Fruit fly (Drosophila melanogaster) whole organism, prepupa: ENCODE data around the gene CG31871.
A peak's percentile ranks its signal among the peaks of the same experiment; 100 is the strongest.

Experiments used
- Blimp-1 ChIP-seq: fragments of 200-800 bp; sonication (Bioruptor generic); optimal IDR thresholded peaks from 3 replicates; lab custom pipeline; 2017; ENCODE audit warnings: missing biosample characterization, missing genetic modification characterization, mild to moderate bottlenecking, moderate library complexity, missing genetic modification reagents
- CG10631 ChIP-seq: fragments of 200-800 bp; sonication (Bioruptor generic); optimal IDR thresholded peaks from 2 replicates; lab custom pipeline; 2016; ENCODE audit warnings: missing biosample characterization, missing genetic modification characterization
- CG10669 ChIP-seq: fragments of 200-800 bp; sonication (Bioruptor generic); optimal IDR thresholded peaks from 3 replicates; lab custom pipeline; 2018; ENCODE audit warnings: missing biosample characterization, mild to moderate bottlenecking, missing genetic modification characterization, moderate library complexity
- CG11294 ChIP-seq: fragments of 200-800 bp; sonication (Bioruptor generic); IDR thresholded peaks from 2 replicates; pipeline ENCODE4 v1.3.6; 2022; ENCODE audit warnings: missing biosample characterization, missing genetic modification characterization
- CG11762 ChIP-seq: fragments of 200-800 bp; sonication (Bioruptor generic); optimal IDR thresholded peaks from 3 replicates; lab custom pipeline; 2016; ENCODE audit warnings: missing biosample characterization, missing genetic modification characterization; ENCODE audit not compliant: insufficient read depth
- CG11902 ChIP-seq: fragments of 200-800 bp; sonication (Bioruptor generic); optimal IDR thresholded peaks from 3 replicates; lab custom pipeline; 2016; ENCODE audit warnings: missing biosample characterization, missing genetic modification characterization
- CG15336 ChIP-seq: fragments of 200-800 bp; sonication (Bioruptor generic); IDR thresholded peaks from 2 replicates; pipeline ENCODE4 v1.3.6; 2022; ENCODE audit warnings: missing biosample characterization, missing genetic modification characterization
- CG1621 ChIP-seq: fragments of 200-800 bp; sonication (Bioruptor generic); optimal IDR thresholded peaks from 3 replicates; lab custom pipeline; 2018; ENCODE audit warnings: missing biosample characterization, mild to moderate bottlenecking, missing genetic modification characterization
- CG16779 ChIP-seq: fragments of 200-800 bp; sonication (Bioruptor generic); optimal IDR thresholded peaks from 3 replicates; lab custom pipeline; 2017; ENCODE audit warnings: missing biosample characterization, mild to moderate bottlenecking, missing genetic modification characterization
- CG3032 ChIP-seq: fragments of 200-800 bp; optimal IDR thresholded peaks from 2 replicates; lab custom pipeline; 2019; ENCODE audit warnings: missing biosample characterization, mild to moderate bottlenecking, missing genetic modification characterization, moderate library complexity
- CG31627 ChIP-seq: fragments of 200-800 bp; sonication (Bioruptor generic); optimal IDR thresholded peaks from 3 replicates; lab custom pipeline; 2016; ENCODE audit warnings: missing biosample characterization, missing genetic modification characterization
- CG32006 ChIP-seq: fragments of 200-800 bp; sonication (Bioruptor generic); optimal IDR thresholded peaks from 3 replicates; lab custom pipeline; 2017; ENCODE audit warnings: missing biosample characterization, mild to moderate bottlenecking, missing genetic modification characterization
- CG34406 ChIP-seq: fragments of 200-800 bp; sonication (Bioruptor generic); optimal IDR thresholded peaks from 3 replicates; lab custom pipeline; 2016; ENCODE audit warnings: missing biosample characterization, missing genetic modification characterization
- CG3919 ChIP-seq: fragments of 200-800 bp; sonication (Bioruptor generic); optimal IDR thresholded peaks from 3 replicates; lab custom pipeline; 2016; ENCODE audit warnings: missing biosample characterization, missing genetic modification characterization
- CG4318 ChIP-seq: fragments of 200-800 bp; sonication (Bioruptor generic); optimal IDR thresholded peaks from 3 replicates; lab custom pipeline; 2017; ENCODE audit warnings: missing biosample characterization, mild to moderate bottlenecking, missing genetic modification characterization
- CG6163 ChIP-seq: fragments of 200-800 bp; sonication (Bioruptor generic); IDR thresholded peaks from 3 replicates; pipeline ENCODE4 v1.3.6; 2022; ENCODE audit warnings: missing biosample characterization, missing genetic modification characterization
- CG6276 ChIP-seq: fragments of 200-800 bp; sonication (Bioruptor generic); optimal IDR thresholded peaks from 2 replicates; lab custom pipeline; 2017; ENCODE audit warnings: missing biosample characterization, mild to moderate bottlenecking, missing genetic modification characterization
- CG6792 ChIP-seq: fragments of 200-800 bp; sonication (Bioruptor generic); optimal IDR thresholded peaks from 3 replicates; lab custom pipeline; 2016; ENCODE audit warnings: missing biosample characterization, missing genetic modification characterization
- CG7368 ChIP-seq: fragments of 200-800 bp; sonication (Bioruptor generic); optimal IDR thresholded peaks from 3 replicates; lab custom pipeline; 2016; ENCODE audit warnings: missing biosample characterization, missing genetic modification characterization
- CG8119 ChIP-seq: fragments of 200-800 bp; sonication (Bioruptor generic); IDR thresholded peaks from 3 replicates; pipeline ENCODE4 v1.3.6; 2022; ENCODE audit warnings: missing biosample characterization, missing genetic modification characterization
- CG8319 ChIP-seq: fragments of 200-800 bp; sonication (Bioruptor generic); optimal IDR thresholded peaks from 3 replicates; lab custom pipeline; 2016; ENCODE audit warnings: missing biosample characterization, missing genetic modification characterization
- CG8632 ChIP-seq: fragments of 200-800 bp; sonication (Bioruptor generic); optimal IDR thresholded peaks from 3 replicates; lab custom pipeline; 2016; ENCODE audit warnings: missing biosample characterization, missing genetic modification characterization
- CG9139 ChIP-seq: fragments of 200-800 bp; sonication (Bioruptor generic); optimal IDR thresholded peaks from 3 replicates; lab custom pipeline; 2017; ENCODE audit warnings: missing biosample characterization, mild to moderate bottlenecking, missing genetic modification characterization
- Eip75B ChIP-seq: fragments of 200-800 bp; sonication (Bioruptor generic); optimal IDR thresholded peaks from 3 replicates; lab custom pipeline; 2016; ENCODE audit warnings: missing biosample characterization, missing genetic modification characterization
- Eip78C ChIP-seq: fragments of 200-800 bp; sonication (Bioruptor generic); peaks from one replicate; lab custom pipeline; 2016; ENCODE audit warnings: missing biosample characterization, missing genetic modification characterization
- Eip93F ChIP-seq: fragments of 200-800 bp; sonication (Bioruptor generic); optimal IDR thresholded peaks from 2 replicates; lab custom pipeline; 2016; ENCODE audit warnings: missing biosample characterization, mild to moderate bottlenecking, missing genetic modification characterization
- Ets21C ChIP-seq: fragments of 200-800 bp; sonication (Bioruptor generic); optimal IDR thresholded peaks from 3 replicates; lab custom pipeline; 2016; ENCODE audit warnings: missing biosample characterization, missing genetic modification characterization
- Gug ChIP-seq: fragments of 200-800 bp; sonication (Bioruptor generic); IDR thresholded peaks from 2 replicates; pipeline ENCODE4 v1.3.6; 2022; ENCODE audit warnings: missing biosample characterization, missing genetic modification characterization
- Hr38 ChIP-seq: sonication (Bioruptor generic); optimal IDR thresholded peaks from 2 replicates; lab custom pipeline; 2016; ENCODE audit warnings: missing biosample characterization, missing genetic modification characterization
- Hr39 ChIP-seq: fragments of 200-800 bp; sonication (Bioruptor generic); optimal IDR thresholded peaks from 2 replicates; lab custom pipeline; 2016; ENCODE audit warnings: missing biosample characterization, missing genetic modification characterization
- Lpt ChIP-seq: fragments of 200-800 bp; sonication (Bioruptor generic); optimal IDR thresholded peaks from 3 replicates; lab custom pipeline; 2016; ENCODE audit warnings: missing biosample characterization, missing genetic modification characterization
- Met ChIP-seq: fragments of 200-800 bp; sonication (Bioruptor generic); optimal IDR thresholded peaks from 3 replicates; lab custom pipeline; 2016; ENCODE audit warnings: missing biosample characterization, missing genetic modification characterization
- OdsH ChIP-seq: fragments of 200-800 bp; sonication (Bioruptor generic); optimal IDR thresholded peaks from 3 replicates; lab custom pipeline; 2016; ENCODE audit warnings: missing biosample characterization, missing genetic modification characterization
- Smox ChIP-seq: fragments of 200-800 bp; sonication (Bioruptor generic); optimal IDR thresholded peaks from 3 replicates; lab custom pipeline; 2016; ENCODE audit warnings: missing biosample characterization, missing genetic modification characterization
- Sox102F ChIP-seq: fragments of 200-800 bp; sonication (Bioruptor generic); optimal IDR thresholded peaks from 2 replicates; lab custom pipeline; 2016; ENCODE audit warnings: missing biosample characterization, mild to moderate bottlenecking, missing genetic modification characterization
- Sox14 ChIP-seq: fragments of 200-800 bp; sonication (Bioruptor generic); optimal IDR thresholded peaks from 3 replicates; lab custom pipeline; 2016; ENCODE audit warnings: missing biosample characterization, missing genetic modification characterization
- Sox15 ChIP-seq: fragments of 200-800 bp; sonication (Bioruptor generic); optimal IDR thresholded peaks from 3 replicates; lab custom pipeline; 2016; ENCODE audit warnings: missing biosample characterization, missing genetic modification characterization
- achi ChIP-seq: fragments of 200-800 bp; sonication (Bioruptor generic); optimal IDR thresholded peaks from 3 replicates; lab custom pipeline; 2016; ENCODE audit warnings: missing biosample characterization, missing genetic modification characterization
- acj6 ChIP-seq: fragments of 200-800 bp; sonication (Bioruptor generic); optimal IDR thresholded peaks from 3 replicates; lab custom pipeline; 2016; ENCODE audit warnings: missing biosample characterization, missing genetic modification characterization
- cyc ChIP-seq: fragments of 200-800 bp; sonication (Bioruptor generic); optimal IDR thresholded peaks from 3 replicates; lab custom pipeline; 2016; ENCODE audit warnings: missing biosample characterization, missing genetic modification characterization
- dsx ChIP-seq: fragments of 200-800 bp; optimal IDR thresholded peaks from 3 replicates; lab custom pipeline; 2019; ENCODE audit warnings: missing biosample characterization, mild to moderate bottlenecking, missing genetic modification characterization, moderate library complexity; ENCODE audit not compliant: poor library complexity, severe bottlenecking
- esn ChIP-seq: fragments of 200-800 bp; sonication (Bioruptor generic); optimal IDR thresholded peaks from 2 replicates; lab custom pipeline; 2016; ENCODE audit warnings: missing biosample characterization, mild to moderate bottlenecking, missing genetic modification characterization, moderate library complexity
- fd59A ChIP-seq: fragments of 200-800 bp; sonication (Bioruptor generic); optimal IDR thresholded peaks from 2 replicates; lab custom pipeline; 2017; ENCODE audit warnings: missing biosample characterization, mild to moderate bottlenecking, missing genetic modification characterization, missing genetic modification reagents
- fd85E ChIP-seq: fragments of 200-800 bp; sonication (Bioruptor generic); optimal IDR thresholded peaks from 3 replicates; lab custom pipeline; 2016; ENCODE audit warnings: missing biosample characterization, missing genetic modification characterization
- fkh ChIP-seq: fragments of 200-800 bp; sonication (Bioruptor generic); optimal IDR thresholded peaks from 3 replicates; lab custom pipeline; 2017; ENCODE audit warnings: missing biosample characterization, mild to moderate bottlenecking, missing genetic modification characterization, moderate library complexity
- lz ChIP-seq: fragments of 200-800 bp; sonication (Bioruptor generic); optimal IDR thresholded peaks from 3 replicates; lab custom pipeline; 2016; ENCODE audit warnings: missing biosample characterization, missing genetic modification characterization
- net ChIP-seq: fragments of 200-800 bp; sonication (Bioruptor generic); optimal IDR thresholded peaks from 3 replicates; lab custom pipeline; 2016; ENCODE audit warnings: missing biosample characterization, missing genetic modification characterization
- pdm3 ChIP-seq: fragments of 200-800 bp; sonication (Bioruptor generic); optimal IDR thresholded peaks from 3 replicates; lab custom pipeline; 2016; ENCODE audit warnings: missing biosample characterization, missing genetic modification characterization
- spab ChIP-seq: fragments of 200-800 bp; sonication (Bioruptor generic); optimal IDR thresholded peaks from 2 replicates; lab custom pipeline; 2017; ENCODE audit warnings: missing biosample characterization, mild to moderate bottlenecking, missing genetic modification characterization, missing genetic modification reagents
- svp ChIP-seq: fragments of 200-800 bp; sonication (Bioruptor generic); peaks from one replicate; lab custom pipeline; 2016; ENCODE audit warnings: missing biosample characterization, missing genetic modification characterization
- vri ChIP-seq: fragments of 200-800 bp; sonication (Bioruptor generic); optimal IDR thresholded peaks from 3 replicates; lab custom pipeline; 2016; ENCODE audit warnings: missing biosample characterization, mild to moderate bottlenecking, missing genetic modification characterization

Gene CG31871

dm6 chr2L:10661490-10662240 lies at the start of gene CG31871:
TSS of gene CG31871 (plus strand) at chr2L:10662081.
- TF ChIP-seq CG9139 (GFP tag; lab: Kevin White, UChicago) (no peak), Ets21C (GFP tag; lab: Kevin White, UChicago) (no peak), Blimp-1 (peak; percentile 29), Smox (GFP tag; lab: Kevin White, UChicago) (no peak), fkh (GFP tag; lab: Kevin White, UChicago) (peak; percentile 28), CG16779 (tag; lab: Kevin White, UChicago) (peak; percentile 17), CG3032 (tag; lab: Kevin White, UChicago) (peak; percentile 73), CG6792 (GFP tag; lab: Kevin White, UChicago) (peak; percentile 25), fd59A (GFP tag; lab: Kevin White, UChicago) (peak; percentile 18), Sox14 (GFP tag; lab: Kevin White, UChicago) (no peak), Hr38 (GFP tag; lab: Kevin White, UChicago) (no peak), CG34406 (GFP tag; lab: Kevin White, UChicago) (peak; percentile 43), Lpt (GFP tag; lab: Kevin White, UChicago) (peak; percentile 89), cyc (GFP tag; lab: Kevin White, UChicago) (no peak), net (GFP tag; lab: Kevin White, UChicago) (peak; percentile 76), OdsH (GFP tag; lab: Kevin White, UChicago) (peak; percentile 72), CG31627 (GFP tag; lab: Kevin White, UChicago) (no peak), spab (GFP tag; lab: Kevin White, UChicago) (peak; percentile 61), svp (GFP tag; lab: Kevin White, UChicago) (peak; percentile 40), dsx (GFP tag; lab: Kevin White, UChicago) (peak; percentile 58), CG6276 (GFP tag; lab: Kevin White, UChicago) (peak; percentile 91), CG8319 (no peak), esn (GFP tag; lab: Kevin White, UChicago) (peak; percentile 2), Met (peak; percentile 8), CG8119 (GFP tag; lab: Robert Waterston, UW) (peak; percentile 96), CG4318 (GFP tag; lab: Kevin White, UChicago) (peak; percentile 88), vri (GFP tag; lab: Kevin White, UChicago) (no peak), Gug (GFP tag; lab: Robert Waterston, UW) (peak; percentile 85), CG10669 (peak; percentile 47), Sox15 (GFP tag; lab: Kevin White, UChicago) (no peak), CG8632 (GFP tag; lab: Kevin White, UChicago) (peak; percentile 41), CG15336 (GFP tag; lab: Robert Waterston, UW) (peak; percentile 93), Eip78C (GFP tag; lab: Kevin White, UChicago) (peak; percentile 88), CG7368 (GFP tag; lab: Kevin White, UChicago) (peak; percentile 50), CG1621 (tag; lab: Kevin White, UChicago) (peak; percentile 29), CG6163 (GFP tag; lab: Robert Waterston, UW) (peak; percentile 70), Eip75B (GFP tag; lab: Kevin White, UChicago) (peak; percentile 50), CG3919 (GFP tag; lab: Kevin White, UChicago) (peak; percentile 76), CG11902 (GFP tag; lab: Kevin White, UChicago) (no peak), Hr39 (GFP tag; lab: Kevin White, UChicago) (no peak), lz (no peak), Eip93F (GFP tag; lab: Kevin White, UChicago) (no peak), fd85E (GFP tag; lab: Kevin White, UChicago) (no peak), achi (GFP tag; lab: Kevin White, UChicago) (peak; percentile 80), pdm3 (GFP tag; lab: Kevin White, UChicago) (peak; percentile 61), acj6 (GFP tag; lab: Kevin White, UChicago) (peak; percentile 69), CG32006 (peak; percentile 94), Sox102F (no peak), CG11294 (GFP tag; lab: Robert Waterston, UW) (peak; percentile 70), CG11762 (peak; percentile 42), CG10631 (GFP tag; lab: Kevin White, UChicago) (peak; percentile 77)
